Worm (Caenorhabditis elegans) whole organism, L4 larva: ENCODE measurements around the gene rskd-1.

ENCODE experiments used
- ceh-44 ChIP-seq: fragments of 200-800 bp; sonication (Bioruptor generic); IDR thresholded peaks from 2 replicates; pipeline ENCODE4 v1.3.6; 2022; ENCODE audit warnings: missing genetic modification reagents, missing genetic modification characterization, missing compliant biosample characterization
- jun-1 ChIP-seq: fragments of 150-350 bp; optimal IDR thresholded peaks from 2 replicates; lab custom pipeline; 2014; ENCODE audit warnings: missing biosample characterization, missing genetic modification reagents, missing genetic modification characterization

- TF ChIP-seq ceh-44 (GFP tag; lab: Robert Waterston, UW) (no peak), jun-1 (tag; lab: Kevin White, UChicago) (no peak)
Measured at ce11 chrV:12235502-12235901, 52.9 kb downstream of the rskd-1 start.
